Fruit fly (Drosophila melanogaster): ENCODE data around the gene CG3437.

The CG3437 gene

dm6 chr3L:9462247-9462769, 4.8 kb upstream of the CG3437 start (continued):
- TF ChIP-seq ash1 (GFP tag; optimal IDR thresholded peaks at IDR 0.05) (peak; percentile 20), Trl (optimal IDR thresholded peaks at IDR 0.05) (peak; percentile 43 to 96), Trl (GFP tag; optimal IDR thresholded peaks at IDR 0.05) (peak; percentile 80), CoRest (tag; optimal IDR thresholded peaks at IDR 0.05) (peak; percentile 92), CG9609 (GFP tag; optimal IDR thresholded peaks at IDR 0.05) (peak; percentile 42), CG10209 (GFP tag; optimal IDR thresholded peaks at IDR 0.05) (peak; percentile 88), CG3838 (GFP tag; optimal IDR thresholded peaks at IDR 0.05) (peak; percentile 24), az2 (GFP tag; optimal IDR thresholded peaks at IDR 0.05) (peak; percentile 84), CG2129 (GFP tag; IDR thresholded peaks at IDR 0.05; ENCODE audit: partially characterized antibody) (no peak), NC2α (GFP tag; optimal IDR thresholded peaks at IDR 0.05) (peak; percentile 68), TFAM (GFP tag; optimal IDR thresholded peaks at IDR 0.05) (peak; percentile 50), dimm (GFP tag; IDR thresholded peaks at IDR 0.05) (no peak), sima (GFP tag; optimal IDR thresholded peaks at IDR 0.05) (no peak), CG3726 (GFP tag; IDR thresholded peaks at IDR 0.05) (no peak), ind (GFP tag; optimal IDR thresholded peaks at IDR 0.05) (peak; percentile 65), CG9437 (GFP tag; optimal IDR thresholded peaks at IDR 0.05) (peak; percentile 85), aop (GFP tag; IDR thresholded peaks at IDR 0.05) (no peak), Dip3 (GFP tag; optimal IDR thresholded peaks at IDR 0.05) (peak; percentile 41), shn (GFP tag; optimal IDR thresholded peaks at IDR 0.05) (peak; percentile 69), CG4730 (GFP tag; IDR thresholded peaks at IDR 0.05) (peak; percentile 45; the same call in 1 of the 2 replicates), B-H2 (GFP tag; optimal IDR thresholded peaks at IDR 0.05) (peak; percentile 57), Med (GFP tag) (peak; percentile 87), emc (GFP tag; optimal IDR thresholded peaks at IDR 0.05) (no peak), CG33213 (GFP tag; optimal IDR thresholded peaks at IDR 0.05) (peak; percentile 49), knrl (GFP tag; IDR thresholded peaks at IDR 0.05; ENCODE audit: partially characterized antibody) (no peak), tin (GFP tag; optimal IDR thresholded peaks at IDR 0.05) (peak; percentile 86), Rx (GFP tag; IDR thresholded peaks at IDR 0.05) (peak; percentile 69), CG8281 (tag; optimal IDR thresholded peaks at IDR 0.05) (peak; percentile 74), danr (GFP tag; IDR thresholded peaks at IDR 0.05) (no peak), Ssrp (tag; optimal IDR thresholded peaks at IDR 0.05) (peak; percentile 91), Hmr (GFP tag; optimal IDR thresholded peaks at IDR 0.05) (peak; percentile 92), CG3065 (GFP tag; optimal IDR thresholded peaks at IDR 0.05) (peak; percentile 67), CG13123 (GFP tag; optimal IDR thresholded peaks at IDR 0.05) (peak; percentile 61), h (optimal IDR thresholded peaks at IDR 0.05) (no peak), pb (GFP tag; optimal IDR thresholded peaks at IDR 0.05) (peak; percentile 40), lilli (GFP tag; optimal IDR thresholded peaks at IDR 0.05) (peak; percentile 81), Usf (GFP tag; optimal IDR thresholded peaks at IDR 0.05) (peak; percentile 47), eyg (GFP tag; optimal IDR thresholded peaks at IDR 0.05) (peak; percentile 20), unpg (GFP tag; optimal IDR thresholded peaks at IDR 0.05) (peak; percentile 95), CG18262 (tag; optimal IDR thresholded peaks at IDR 0.05) (peak; percentile 97), hth (optimal IDR thresholded peaks at IDR 0.05) (no peak), trh (GFP tag; optimal IDR thresholded peaks at IDR 0.05) (peak; percentile 58), D (optimal IDR thresholded peaks at IDR 0.05) (no peak), D (GFP tag; optimal IDR thresholded peaks at IDR 0.05) (peak; percentile 91), eve (GFP tag; optimal IDR thresholded peaks at IDR 0.05) (no peak), Dip2 (GFP tag; IDR thresholded peaks at IDR 0.05) (no peak), Hmx (GFP tag; optimal IDR thresholded peaks at IDR 0.05) (peak; percentile 69), NK7.1 (GFP tag; optimal IDR thresholded peaks at IDR 0.05) (peak; percentile 59), Atf3 (GFP tag; optimal IDR thresholded peaks at IDR 0.05) (peak; percentile 19), tio (GFP tag; optimal IDR thresholded peaks at IDR 0.05) (peak; percentile 72), CG8089 (GFP tag; optimal IDR thresholded peaks at IDR 0.05) (peak; percentile 29), CG34422 (GFP tag; IDR thresholded peaks at IDR 0.05) (no peak; the same call in 1 of the 3 replicates), CG11723 (GFP tag; optimal IDR thresholded peaks at IDR 0.05) (peak; percentile 81)
